Worm (Caenorhabditis elegans) whole organism, late embryonic: ENCODE measurements around the gene sri-54.
"Not testable (repeated sequence)": the region's sequence is repeated elsewhere in the genome, so short reads cannot be mapped to it uniquely, and the experiment has no call there.

Source experiments
- C08G9.2 ChIP-seq: sonication (generic microtip); optimal IDR thresholded peaks from 2 replicates; lab custom pipeline; 2016; ENCODE audit warnings: mild to moderate bottlenecking, missing genetic modification characterization, moderate library complexity, missing compliant biosample characterization
- F13H6.1 ChIP-seq: sonication (generic microtip); optimal IDR thresholded peaks from 2 replicates; lab custom pipeline; 2016; ENCODE audit warnings: missing genetic modification characterization, missing compliant biosample characterization
- K09A11.1 ChIP-seq: sonication (generic microtip); optimal IDR thresholded peaks from 2 replicates; lab custom pipeline; 2017; ENCODE audit warnings: antibody characterized with exemption, mild to moderate bottlenecking, missing genetic modification characterization, missing compliant biosample characterization; ENCODE audit not compliant: insufficient read depth
- ahr-1 ChIP-seq: sonication (generic microtip); optimal IDR thresholded peaks from 2 replicates; lab custom pipeline; 2016; ENCODE audit warnings: missing genetic modification characterization, missing compliant biosample characterization
- ama-1 ChIP-seq: fragments of 150-350 bp; optimal IDR thresholded peaks from 2 replicates; lab custom pipeline; 2014
- ceh-14 ChIP-seq: sonication (generic microtip); optimal IDR thresholded peaks from 2 replicates; lab custom pipeline; 2016; ENCODE audit warnings: missing genotype, missing genetic modification characterization, missing compliant biosample characterization
- ceh-2 ChIP-seq: sonication (generic microtip); optimal IDR thresholded peaks from 2 replicates; lab custom pipeline; 2016; ENCODE audit warnings: missing genotype, missing genetic modification characterization, missing compliant biosample characterization
- ceh-30 ChIP-seq: fragments of 150-350 bp; optimal IDR thresholded peaks from 2 replicates; lab custom pipeline; 2014; ENCODE audit warnings: missing biosample characterization, missing genetic modification characterization
- ceh-31 ChIP-seq: sonication (generic microtip); optimal IDR thresholded peaks from 2 replicates; lab custom pipeline; 2016; ENCODE audit warnings: missing genetic modification characterization, missing compliant biosample characterization
- ceh-34 ChIP-seq: sonication (generic microtip); optimal IDR thresholded peaks from 2 replicates; lab custom pipeline; 2016; ENCODE audit warnings: mild to moderate bottlenecking, missing genetic modification characterization, missing compliant biosample characterization
- dmd-4 ChIP-seq: sonication (generic microtip); optimal IDR thresholded peaks from 2 replicates; lab custom pipeline; 2016; ENCODE audit warnings: borderline replicate concordance, missing genetic modification characterization, missing compliant biosample characterization
- elt-4 ChIP-seq: sonication (generic microtip); optimal IDR thresholded peaks from 2 replicates; lab custom pipeline; 2016; ENCODE audit warnings: missing genetic modification characterization, missing compliant biosample characterization
- eyg-1 ChIP-seq: sonication (generic microtip); optimal IDR thresholded peaks from 2 replicates; lab custom pipeline; 2016; ENCODE audit warnings: missing genotype, missing genetic modification characterization, missing compliant biosample characterization
- fkh-6 ChIP-seq: sonication (generic microtip); optimal IDR thresholded peaks from 2 replicates; lab custom pipeline; 2016; ENCODE audit warnings: missing genetic modification characterization, missing compliant biosample characterization
- hlh-15 ChIP-seq: sonication (generic microtip); optimal IDR thresholded peaks from 2 replicates; lab custom pipeline; 2016; ENCODE audit warnings: missing genetic modification characterization, missing compliant biosample characterization
- hlh-30 ChIP-seq: sonication (generic microtip); optimal IDR thresholded peaks from 2 replicates; lab custom pipeline; 2017; ENCODE audit warnings: antibody characterized with exemption, missing genetic modification characterization, missing compliant biosample characterization; ENCODE audit not compliant: insufficient read depth
- lin-11 ChIP-seq: fragments of 200-800 bp; sonication (Bioruptor generic); optimal IDR thresholded peaks from 2 replicates; lab custom pipeline; 2018; ENCODE audit warnings: mild to moderate bottlenecking, missing genetic modification characterization, missing compliant biosample characterization
- mec-3 ChIP-seq: sonication (generic microtip); optimal IDR thresholded peaks from 2 replicates; lab custom pipeline; 2016; ENCODE audit warnings: borderline replicate concordance, missing genetic modification characterization, missing compliant biosample characterization
- nhr-232 ChIP-seq: sonication (generic microtip); optimal IDR thresholded peaks from 2 replicates; lab custom pipeline; 2016; ENCODE audit warnings: missing genetic modification characterization, missing compliant biosample characterization
- pax-1 ChIP-seq: fragments of 150-350 bp; optimal IDR thresholded peaks from 2 replicates; lab custom pipeline; 2014; ENCODE audit warnings: missing biosample characterization, missing genetic modification characterization
- pha-2 ChIP-seq: sonication (generic microtip); optimal IDR thresholded peaks from 2 replicates; lab custom pipeline; 2017; ENCODE audit warnings: mild to moderate bottlenecking, missing genetic modification characterization, missing compliant biosample characterization
- pha-4 ChIP-seq: fragments of 150-350 bp; optimal IDR thresholded peaks from 2 replicates; lab custom pipeline; 2018; ENCODE audit warnings: missing biosample characterization, missing genetic modification reagents, missing genetic modification characterization
- rnt-1 ChIP-seq: sonication (generic microtip); optimal IDR thresholded peaks from 2 replicates; lab custom pipeline; 2016; ENCODE audit warnings: missing genetic modification characterization, missing compliant biosample characterization
- tbx-2 ChIP-seq: sonication (generic microtip); optimal IDR thresholded peaks from 2 replicates; lab custom pipeline; 2016; ENCODE audit warnings: missing genetic modification characterization, missing compliant biosample characterization
- ttx-3 ChIP-seq: sonication (generic microtip); optimal IDR thresholded peaks from 2 replicates; lab custom pipeline; 2016; ENCODE audit warnings: missing genetic modification reagents, missing genetic modification characterization, missing compliant biosample characterization
- unc-3 ChIP-seq, 2 experiments: fragments of 200-800 bp in 1 of 2; sonication (Bioruptor generic) in 1 of 2; sonication (generic microtip) in 1 of 2; conservative IDR thresholded peaks in 1 of 2; optimal IDR thresholded peaks in 1 of 2; 2 replicates each; pipeline versions ENCODE4 v1.3.6 to Lab custom; 2016 to 2022; ENCODE audit warnings: missing compliant biosample characterization in 2 of 2, missing genetic modification characterization in 2 of 2, missing genetic modification reagents in 1 of 2
- unc-55 ChIP-seq: sonication (generic microtip); optimal IDR thresholded peaks from 2 replicates; lab custom pipeline; 2017; ENCODE audit warnings: missing biosample characterization, missing genetic modification reagents, missing genetic modification characterization
- unc-86 ChIP-seq: sonication (generic microtip); optimal IDR thresholded peaks from 2 replicates; lab custom pipeline; 2016; ENCODE audit warnings: missing genetic modification characterization, missing compliant biosample characterization
- zip-5 ChIP-seq: sonication (generic microtip); optimal IDR thresholded peaks from 2 replicates; lab custom pipeline; 2016; ENCODE audit warnings: missing genetic modification characterization, missing compliant biosample characterization

Gene sri-54

ce11 chrII:3137804-3138203 is at the start of gene sri-54:
TSS of gene sri-54 (minus strand) at chrII:3137904.
- no peak for TF ChIP-seq F13H6.1 (tag; lab: Kevin White, UChicago)
- no peak for TF ChIP-seq ama-1 (lab: Kevin White, UChicago)
- no peak for TF ChIP-seq unc-86 (tag; lab: Kevin White, UChicago)
- no peak for TF ChIP-seq pha-2 (tag; lab: Kevin White, UChicago)
- no peak for TF ChIP-seq zip-5 (tag; lab: Kevin White, UChicago)
- TF ChIP-seq hlh-30 (tag; lab: Kevin White, UChicago): no peak
- no peak for TF ChIP-seq mec-3 (tag; lab: Kevin White, UChicago)
- no peak for TF ChIP-seq ceh-2 (tag; lab: Kevin White, UChicago)
- no peak for TF ChIP-seq K09A11.1
- no peak for TF ChIP-seq fkh-6 (tag; lab: Kevin White, UChicago)
- TF ChIP-seq tbx-2 (tag; lab: Kevin White, UChicago): no peak
- TF ChIP-seq rnt-1 (tag; lab: Kevin White, UChicago): no peak
- TF ChIP-seq nhr-232 (tag; lab: Kevin White, UChicago): no peak

ce11 chrII:3185848-3186247 is 48.1 kb upstream of the sri-54 start:
- no peak for TF ChIP-seq F13H6.1 (tag; lab: Kevin White, UChicago)
- TF ChIP-seq tbx-2 (tag; lab: Kevin White, UChicago): no peak
- TF ChIP-seq ceh-30 (tag; lab: Kevin White, UChicago): no peak
- TF ChIP-seq fkh-6 (tag; lab: Kevin White, UChicago): no peak
- no peak for TF ChIP-seq eyg-1

- TF ChIP-seq fkh-6, hlh-15, zip-5 (tag; lab: Kevin White, UChicago): not testable (repeated sequence)
These were observed 47.2 kb upstream of the sri-54 start, which contains the start of gene sri-78 for ce11 chrII:3184858-3185257. TSS of gene sri-78 (plus strand) at chrII:3185158.

ce11 chrII:3183300-3183840 is 45.7 kb upstream of the sri-54 start, which contains the start of the genes Y27F2A.6 and Y27F2A.8:
TSS of gene Y27F2A.6 (minus strand) at chrII:3183400.
TSS of gene Y27F2A.8 (plus strand) at chrII:3183790.
- TF ChIP-seq ceh-31; mec-3 (tag; lab: Kevin White, UChicago); tbx-2 (tag; lab: Kevin White, UChicago): not testable (repeated sequence)

ce11 chrII:3177663-3178062 is 40.0 kb upstream of the sri-54 start, which contains the start of gene sri-40:
TSS of gene sri-40 (plus strand) at chrII:3177963.
- not testable (repeated sequence) for TF ChIP-seq pax-1, ttx-3, elt-4 (tag; lab: Kevin White, UChicago)

ce11 chrII:3172176-3172575 is 34.5 kb upstream of the sri-54 start, which contains the start of gene Y27F2A.10:
TSS of gene Y27F2A.10 (minus strand) at chrII:3172276.
- no peak for TF ChIP-seq ttx-3 (tag; lab: Kevin White, UChicago)
- TF ChIP-seq dmd-4: no peak
- TF ChIP-seq ahr-1: no peak
- TF ChIP-seq ceh-14: no peak
- TF ChIP-seq C08G9.2: no peak
- TF ChIP-seq ceh-2 (tag; lab: Kevin White, UChicago): no peak
- no peak for TF ChIP-seq ceh-34 (tag; lab: Kevin White, UChicago)
- no peak for TF ChIP-seq lin-11
- no peak for TF ChIP-seq pha-4 (tag; lab: Kevin White, UChicago)
- no peak for TF ChIP-seq unc-55 (GFP tag; lab: Kevin White, UChicago)
- TF ChIP-seq unc-3 (GFP tag; conservative IDR thresholded peaks at IDR 0.05; lab: Robert Waterston, UW): no peak
- TF ChIP-seq unc-3 (tag; optimal IDR thresholded peaks at IDR 0.05; lab: Kevin White, UChicago): no peak
- no peak for TF ChIP-seq pha-2 (tag; lab: Kevin White, UChicago)
